Fruit fly (Drosophila melanogaster): ENCODE results near the gene CG4842.
A peak's percentile ranks its signal among the peaks of the same experiment; 100 is the strongest.

The CG4842 gene

DNA sequence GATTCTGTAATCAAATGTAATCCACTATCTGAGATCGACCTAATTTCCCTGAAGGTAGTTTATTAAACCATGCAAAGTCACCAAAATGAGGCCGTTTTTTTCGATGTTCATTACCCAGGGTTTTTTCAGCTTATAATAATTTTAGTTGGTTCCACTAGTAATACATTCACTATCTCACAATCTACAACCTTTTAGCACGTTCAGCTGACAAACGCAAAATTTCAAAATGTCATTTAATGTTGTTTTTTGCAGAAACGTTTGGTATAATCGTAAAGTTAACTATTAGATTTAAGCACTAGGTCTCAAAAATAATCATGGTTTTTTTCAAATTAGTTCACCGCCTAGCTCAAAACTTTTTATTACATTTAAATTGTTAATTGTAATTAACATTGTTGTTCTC, 32.0 kb downstream of the CG4842 start, which contains the start of gene CG44836:
TSS of gene CG44836 (minus strand) at position 101 of the 400 bp plus-strand sequence.
- TF ChIP-seq CTCF (optimal IDR thresholded peaks at IDR 0.05) (no peak), CG8478 (optimal IDR thresholded peaks at IDR 0.05) (no peak)

DNA sequence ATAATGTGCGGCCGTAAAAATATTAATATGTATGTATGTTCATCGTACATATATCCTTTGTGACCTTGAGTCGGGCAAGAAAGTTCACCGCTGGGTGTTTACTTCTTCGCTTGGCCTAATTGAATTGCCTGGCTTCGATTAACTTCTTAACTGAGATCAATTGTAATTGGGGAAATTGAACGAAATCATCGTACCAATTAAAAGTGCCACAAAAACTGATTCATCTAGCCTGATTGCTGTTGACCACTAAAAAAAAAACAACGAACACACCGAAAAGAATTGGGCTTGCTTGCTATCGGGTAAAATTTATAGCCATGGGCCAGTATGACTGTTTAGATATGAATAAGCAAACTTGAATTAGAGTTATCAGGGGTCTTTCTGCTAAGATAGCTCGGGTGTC, 34.1 kb downstream of the CG4842 start:
- TF ChIP-seq CTCF (optimal IDR thresholded peaks at IDR 0.05) (no peak), CG8478 (optimal IDR thresholded peaks at IDR 0.05) (no peak)

DNA sequence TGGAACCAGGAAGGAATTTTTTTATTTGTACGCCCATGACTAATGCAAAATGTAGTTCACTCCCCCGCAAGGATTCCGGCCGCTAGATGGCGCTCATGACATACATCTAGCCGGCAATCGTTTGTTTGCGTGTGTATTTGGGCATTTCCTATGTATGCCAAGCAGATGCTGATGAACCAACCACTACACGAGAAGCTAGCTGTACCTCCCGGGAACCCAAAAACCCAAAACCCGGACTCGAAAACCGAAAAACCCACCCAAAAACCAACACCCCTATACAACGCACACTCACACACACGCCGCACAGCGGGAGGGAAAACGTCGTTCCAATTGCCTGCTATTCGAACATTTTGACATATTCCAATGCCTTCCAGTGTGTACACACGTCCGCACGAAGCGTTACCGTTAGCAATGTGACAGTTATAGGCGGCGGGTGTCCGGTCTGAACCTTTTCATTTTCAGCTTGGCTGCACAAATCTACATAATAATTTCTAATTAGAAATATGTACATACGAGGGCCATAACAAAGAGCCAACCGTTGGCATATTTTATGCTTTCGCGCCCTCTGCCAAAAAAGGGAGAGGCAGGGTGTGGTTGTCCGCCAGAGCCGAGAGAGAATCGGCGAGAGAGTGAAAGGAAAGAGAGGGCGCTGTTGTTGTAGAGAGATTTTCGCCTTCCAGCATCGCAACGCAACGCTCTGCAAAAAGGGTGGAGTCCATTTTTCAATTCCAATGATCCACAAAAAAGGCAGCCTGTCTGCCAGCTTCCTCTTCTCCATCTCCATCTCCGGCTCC, 39.8 kb downstream of the CG4842 start:
- TF ChIP-seq CTCF (optimal IDR thresholded peaks at IDR 0.05) (peak; percentile 87 to 92), CG8478 (optimal IDR thresholded peaks at IDR 0.05) (no peak)

DNA sequence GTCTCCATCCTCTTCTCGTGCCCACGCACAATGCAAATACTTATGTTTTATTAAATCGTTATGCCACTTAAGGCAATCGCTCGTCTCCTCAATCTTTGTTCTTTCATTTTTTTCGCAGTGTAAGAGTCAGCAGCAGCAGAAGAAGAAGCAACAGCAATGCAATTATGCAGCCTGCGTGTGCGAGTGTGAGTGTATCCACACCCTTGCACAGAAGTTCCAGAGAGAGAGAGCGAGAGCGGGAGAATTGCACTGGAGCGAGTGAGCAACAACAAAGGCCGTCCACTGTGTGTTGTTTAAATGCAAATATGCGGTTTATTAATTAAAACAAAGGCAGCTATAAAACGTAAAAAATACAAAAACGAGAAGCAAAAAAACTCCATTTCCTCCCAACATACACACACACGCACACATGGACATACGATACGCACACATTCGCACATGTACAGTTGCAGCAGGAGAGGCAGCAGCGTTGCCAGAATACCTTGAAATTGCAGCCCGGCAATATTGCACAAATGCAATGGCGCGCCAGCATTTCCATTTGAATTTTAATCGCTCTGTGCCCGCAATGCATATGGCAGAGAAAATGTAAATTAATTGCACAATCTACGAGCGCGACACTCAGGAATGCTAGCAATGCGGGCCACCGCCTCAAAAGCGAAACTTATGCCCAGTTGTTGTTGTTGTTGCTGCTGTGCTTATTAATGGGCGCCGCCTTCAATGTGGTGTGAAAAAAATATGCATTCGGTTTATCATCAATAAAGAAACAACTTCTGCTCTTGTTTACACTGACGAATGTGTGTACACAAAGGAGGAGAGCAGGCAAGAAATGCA, 40.6 kb downstream of the CG4842 start:
- TF ChIP-seq CTCF (optimal IDR thresholded peaks at IDR 0.05) (no peak), CG8478 (optimal IDR thresholded peaks at IDR 0.05) (no peak)

DNA sequence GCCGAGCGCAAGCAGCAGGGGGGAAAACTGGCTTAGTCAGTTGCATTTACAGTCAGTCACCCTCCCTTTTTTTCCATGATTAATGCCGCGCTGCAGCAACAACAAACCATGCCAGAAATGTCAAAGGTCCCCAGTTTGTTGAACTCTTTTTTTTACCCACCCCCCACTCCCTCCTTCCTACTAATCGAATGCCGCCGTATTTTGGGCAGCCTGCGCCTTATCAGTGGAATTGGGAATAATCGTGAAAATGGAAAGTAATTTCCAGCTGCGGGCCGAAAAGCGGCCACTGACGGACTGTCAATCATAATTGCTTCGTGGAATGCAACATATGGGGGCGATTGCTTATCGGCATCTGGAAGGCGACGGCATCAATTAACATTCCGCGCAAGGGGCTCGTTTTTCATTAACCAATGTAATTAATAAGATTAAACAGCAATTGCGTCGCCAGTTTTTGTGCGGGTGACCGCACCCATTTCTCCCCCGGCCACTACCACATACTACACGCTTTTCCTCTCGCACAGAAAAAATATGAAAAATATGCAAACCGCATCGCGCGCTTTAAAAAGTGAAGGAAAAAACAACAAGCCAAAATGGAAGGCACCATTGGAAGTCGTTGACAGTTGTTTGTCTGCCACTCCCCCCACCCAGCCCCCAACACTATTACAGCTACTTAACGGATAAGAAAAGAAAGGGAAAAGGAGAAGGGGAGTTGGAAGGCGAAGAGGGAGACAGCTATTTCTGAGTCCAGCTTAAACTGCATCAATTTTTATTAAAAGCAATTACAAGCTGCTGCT, 41.4 kb downstream of the CG4842 start:
- TF ChIP-seq CG8478 (optimal IDR thresholded peaks at IDR 0.05), result no peak
- no peak for TF ChIP-seq CTCF (optimal IDR thresholded peaks at IDR 0.05)

DNA sequence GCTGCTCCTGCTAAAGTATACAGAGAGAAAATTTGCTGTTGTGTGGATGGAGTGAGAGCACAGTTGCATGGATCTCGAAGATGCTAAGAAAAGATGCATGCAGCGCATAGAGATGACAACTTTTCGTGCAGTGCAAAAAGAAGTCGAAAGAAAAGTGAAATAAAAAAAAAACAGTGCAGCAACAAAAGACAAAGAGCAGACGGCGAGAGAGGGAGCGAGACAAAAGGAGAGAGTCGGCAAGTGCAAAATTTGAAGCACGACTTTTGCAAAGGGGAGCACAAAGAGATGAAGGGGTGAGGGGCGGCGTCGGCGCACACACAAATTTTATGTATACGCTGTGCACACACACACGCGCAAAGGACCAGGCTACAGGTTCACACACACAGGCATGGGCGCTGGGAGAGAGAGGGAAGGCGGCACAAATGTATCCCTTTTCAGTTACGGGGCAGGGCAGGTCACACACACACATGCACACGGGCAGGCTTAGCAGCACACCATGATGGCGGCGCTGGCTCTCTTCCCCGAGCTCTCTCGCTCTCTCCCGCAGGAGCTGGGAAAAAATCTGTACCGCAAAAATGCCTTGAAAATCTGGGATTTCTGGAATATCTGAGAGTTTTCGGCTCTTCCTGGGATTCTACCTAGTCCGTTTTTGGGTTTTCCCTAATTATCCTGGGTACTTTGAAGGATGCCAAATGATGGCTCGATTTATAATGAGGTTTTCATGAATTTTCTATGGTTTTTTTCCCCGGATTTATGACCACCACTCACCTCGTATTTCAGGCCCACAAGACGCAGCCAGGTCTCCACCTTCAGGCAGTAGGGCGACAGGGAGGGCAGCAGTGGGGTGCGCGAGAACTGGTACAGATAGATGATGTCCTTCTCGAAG, 42.3 kb downstream of the CG4842 start:
- TF ChIP-seq CTCF (optimal IDR thresholded peaks at IDR 0.05) (no peak), CG8478 (optimal IDR thresholded peaks at IDR 0.05) (no peak)

DNA sequence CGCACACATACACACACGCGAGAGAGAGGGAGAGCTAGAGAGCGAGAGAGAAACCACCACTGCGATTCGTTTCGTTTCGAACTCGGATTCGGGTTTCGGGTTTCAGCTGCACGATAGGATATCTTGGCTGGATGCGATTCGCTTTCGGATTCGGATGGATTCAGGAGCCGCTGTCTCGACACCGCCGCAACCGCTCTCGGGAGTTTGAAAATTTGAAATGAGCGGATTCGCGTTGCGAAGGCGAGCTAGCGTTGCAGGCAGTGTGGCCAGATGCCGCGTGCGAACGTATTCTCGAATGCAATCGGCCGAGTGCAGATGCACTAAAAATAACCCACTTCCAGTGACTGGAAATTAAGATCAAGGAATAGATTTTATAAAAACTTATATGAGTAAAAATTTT, 43.4 kb downstream of the CG4842 start, which contains the start of gene fax:
TSS of gene fax (minus strand) at position 263 of the 400 bp plus-strand sequence.
- TF ChIP-seq CG8478 (optimal IDR thresholded peaks at IDR 0.05) (no peak), CTCF (optimal IDR thresholded peaks at IDR 0.05) (peak in 1 of 2 experiments; percentile 60)

DNA sequence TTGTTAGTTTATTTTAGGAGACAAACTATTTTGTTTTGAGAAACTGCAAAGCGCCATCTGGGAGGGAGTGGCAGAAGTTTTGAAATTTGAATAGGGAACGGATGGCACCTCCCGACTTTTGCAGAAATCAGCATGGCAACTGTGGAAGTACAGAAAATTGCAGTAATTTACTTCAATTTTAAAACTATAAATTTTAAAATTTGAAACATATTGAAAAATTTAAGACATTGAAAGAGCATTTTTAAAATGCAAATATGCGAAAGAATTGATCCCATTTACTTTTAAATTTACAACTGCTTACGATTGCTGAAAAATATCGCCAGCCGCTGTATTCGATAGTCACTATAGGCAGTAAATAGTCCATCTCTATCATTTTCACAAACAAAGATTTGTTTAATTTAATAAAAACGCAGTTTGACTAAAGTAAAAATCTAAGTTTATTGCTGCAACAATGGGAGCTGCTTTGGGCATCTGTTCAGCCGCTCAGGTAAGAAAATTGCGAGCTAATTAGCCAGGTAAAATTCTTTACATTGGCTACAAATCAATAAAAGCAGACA, 44.3 kb downstream of the CG4842 start, which contains the start of gene Serinc:
TSS of gene Serinc (plus strand) at position 329 of the 557 bp plus-strand sequence.
- TF ChIP-seq CTCF (optimal IDR thresholded peaks at IDR 0.05) (peak; percentile 68 to 92), CG8478 (optimal IDR thresholded peaks at IDR 0.05) (no peak)

DNA sequence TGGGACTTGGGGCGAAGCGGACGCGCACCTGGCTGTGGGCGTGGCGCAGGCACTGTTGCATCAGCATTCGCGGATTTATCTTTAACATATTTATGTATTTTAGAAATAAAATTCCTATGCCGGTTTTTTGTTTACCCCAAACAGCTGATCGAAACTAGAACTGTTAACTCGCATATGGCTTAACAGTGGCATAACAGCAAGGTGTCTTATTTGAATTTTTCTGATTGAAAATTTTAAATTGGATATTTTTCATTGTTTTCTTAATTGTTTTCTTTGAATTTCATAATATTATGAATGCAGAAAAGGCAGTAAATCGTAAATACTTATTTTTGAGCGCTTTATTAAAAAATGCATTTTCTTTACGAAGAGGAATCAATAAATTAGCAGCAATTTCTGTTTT, 48.8 kb downstream of the CG4842 start, which contains the start of gene GluRS-m:
TSS of gene GluRS-m (minus strand) at position 154 of the 400 bp plus-strand sequence.
- TF ChIP-seq CG8478 (optimal IDR thresholded peaks at IDR 0.05) (no peak), CTCF (optimal IDR thresholded peaks at IDR 0.05) (no peak)

Data from S2 (cell line).